Fruit fly (Drosophila melanogaster) whole organism, embryonic: ENCODE results near the gene Osi17.
A peak's percentile ranks its signal among the peaks of the same experiment; 100 is the strongest.

ENCODE experiments used
- B-H2 ChIP-seq: fragments of 200-800 bp; sonication (Bioruptor generic); optimal IDR thresholded peaks from 2 replicates; lab custom pipeline; 2018; ENCODE audit warnings: missing biosample characterization, mild to moderate bottlenecking, missing genetic modification characterization
- CG10267 ChIP-seq: fragments of 200-800 bp; sonication (Bioruptor generic); optimal IDR thresholded peaks from 2 replicates; lab custom pipeline; 2018; ENCODE audit warnings: missing biosample characterization, mild to moderate bottlenecking, missing genetic modification characterization, moderate library complexity
- CG10274 ChIP-seq: fragments of 200-800 bp; sonication (Bioruptor generic); optimal IDR thresholded peaks from 3 replicates; lab custom pipeline; 2017; ENCODE audit warnings: missing biosample characterization, mild to moderate bottlenecking, missing genetic modification characterization
- CG10543 ChIP-seq: fragments of 200-800 bp; sonication (Bioruptor generic); optimal IDR thresholded peaks from 3 replicates; lab custom pipeline; 2017; ENCODE audit warnings: missing biosample characterization, mild to moderate bottlenecking, missing genetic modification characterization, moderate library complexity
- CG11247 ChIP-seq: fragments of 200-800 bp; sonication (Bioruptor generic); IDR thresholded peaks from 2 replicates; pipeline ENCODE4 v1.3.6; 2022; ENCODE audit warnings: missing biosample characterization, missing genetic modification characterization
- CG11398 ChIP-seq: fragments of 200-800 bp; sonication (Bioruptor generic); optimal IDR thresholded peaks from 2 replicates; lab custom pipeline; 2016; ENCODE audit warnings: missing biosample characterization, missing genetic modification characterization
- CG12155 ChIP-seq: fragments of 200-800 bp; sonication (Bioruptor generic); optimal IDR thresholded peaks from 3 replicates; lab custom pipeline; 2016; ENCODE audit warnings: missing biosample characterization, missing genetic modification characterization
- CG12942 ChIP-seq: fragments of 200-800 bp; sonication (Bioruptor generic); optimal IDR thresholded peaks from 3 replicates; lab custom pipeline; 2016; ENCODE audit warnings: missing biosample characterization, missing genetic modification characterization
- CG13296 ChIP-seq: fragments of 200-800 bp; sonication (Bioruptor generic); optimal IDR thresholded peaks from 3 replicates; lab custom pipeline; 2018; ENCODE audit warnings: missing biosample characterization, mild to moderate bottlenecking, missing genetic modification characterization
- CG14710 ChIP-seq: fragments of 200-800 bp; sonication (Bioruptor generic); optimal IDR thresholded peaks from 3 replicates; lab custom pipeline; 2019; ENCODE audit warnings: missing biosample characterization, mild to moderate bottlenecking, missing genetic modification characterization, moderate library complexity
- CG1529 ChIP-seq: fragments of 200-800 bp; sonication (Bioruptor generic); optimal IDR thresholded peaks from 3 replicates; lab custom pipeline; 2018; ENCODE audit warnings: missing biosample characterization, missing genetic modification characterization
- CG17361 ChIP-seq: fragments of 200-800 bp; sonication (Bioruptor generic); IDR thresholded peaks from 3 replicates; pipeline ENCODE4 v1.3.6; 2022; ENCODE audit warnings: missing biosample characterization, missing genetic modification characterization
- CG17802 ChIP-seq: fragments of 200-800 bp; sonication (Bioruptor generic); optimal IDR thresholded peaks from 2 replicates; lab custom pipeline; 2018; ENCODE audit warnings: missing biosample characterization, mild to moderate bottlenecking, missing genetic modification characterization, moderate library complexity
- CG2202 ChIP-seq: fragments of 200-800 bp; sonication (Bioruptor generic); optimal IDR thresholded peaks from 2 replicates; lab custom pipeline; 2018; ENCODE audit warnings: missing biosample characterization, mild to moderate bottlenecking, missing genetic modification characterization
- CG3281 ChIP-seq: fragments of 200-800 bp; sonication (Bioruptor generic); optimal IDR thresholded peaks from 3 replicates; lab custom pipeline; 2017; ENCODE audit warnings: missing biosample characterization, mild to moderate bottlenecking, missing genetic modification characterization
- CG4282 ChIP-seq: fragments of 200-800 bp; sonication (Bioruptor generic); optimal IDR thresholded peaks from 2 replicates; lab custom pipeline; 2016; ENCODE audit warnings: missing biosample characterization, missing genetic modification characterization
- CG5953 ChIP-seq: fragments of 200-800 bp; sonication (Bioruptor generic); IDR thresholded peaks from 2 replicates; pipeline ENCODE4 v1.3.6; 2022; ENCODE audit warnings: missing biosample characterization, missing genetic modification characterization
- CG6272 ChIP-seq: fragments of 200-800 bp; sonication (Bioruptor generic); IDR thresholded peaks from 2 replicates; pipeline ENCODE4 v1.3.6; 2022; ENCODE audit warnings: missing biosample characterization, missing genetic modification characterization
- CG6765 ChIP-seq: fragments of 200-800 bp; sonication (Bioruptor generic); optimal IDR thresholded peaks from 3 replicates; lab custom pipeline; 2017; ENCODE audit warnings: missing biosample characterization, mild to moderate bottlenecking, missing genetic modification characterization
- CG7357 ChIP-seq: fragments of 200-800 bp; sonication (Bioruptor generic); IDR thresholded peaks from 3 replicates; pipeline ENCODE4 v1.3.6; 2022; ENCODE audit warnings: missing biosample characterization, missing genetic modification characterization
- Dip3 ChIP-seq: fragments of 200-800 bp; sonication (Bioruptor generic); optimal IDR thresholded peaks from 3 replicates; lab custom pipeline; 2016; ENCODE audit warnings: missing biosample characterization, missing genetic modification characterization
- Doc3 ChIP-seq: fragments of 200-800 bp; sonication (Bioruptor generic); IDR thresholded peaks from 3 replicates; pipeline ENCODE4 v1.3.6; 2022; ENCODE audit warnings: missing biosample characterization, missing genetic modification characterization; ENCODE audit not compliant: partially characterized antibody
- Drgx ChIP-seq: fragments of 200-800 bp; sonication (Bioruptor generic); IDR thresholded peaks from 2 replicates; pipeline ENCODE4 v1.3.6; 2022; ENCODE audit warnings: missing biosample characterization, missing genetic modification characterization
- Fer3 ChIP-seq: fragments of 200-800 bp; sonication (Bioruptor generic); optimal IDR thresholded peaks from 2 replicates; lab custom pipeline; 2018; ENCODE audit warnings: missing biosample characterization, mild to moderate bottlenecking, missing genetic modification characterization, moderate library complexity
- Nf-YA ChIP-seq: fragments of 200-800 bp; sonication (Bioruptor generic); IDR thresholded peaks from 2 replicates; pipeline ENCODE4 v1.3.6; 2022; ENCODE audit warnings: missing biosample characterization, missing genetic modification characterization
- Ravus ChIP-seq: fragments of 200-800 bp; sonication (Bioruptor generic); IDR thresholded peaks from 2 replicates; pipeline ENCODE4 v1.3.6; 2022; ENCODE audit warnings: missing biosample characterization, missing genetic modification characterization
- Ssrp ChIP-seq: fragments of 200-800 bp; sonication (Bioruptor generic); optimal IDR thresholded peaks from 2 replicates; lab custom pipeline; 2018; ENCODE audit warnings: missing biosample characterization, mild to moderate bottlenecking, missing genetic modification characterization, moderate library complexity
- YL-1 ChIP-seq: fragments of 200-800 bp; sonication (Bioruptor generic); optimal IDR thresholded peaks from 3 replicates; lab custom pipeline; 2017; ENCODE audit warnings: missing biosample characterization, mild to moderate bottlenecking, missing genetic modification characterization
- bowl ChIP-seq: fragments of 200-800 bp; sonication (Bioruptor generic); IDR thresholded peaks from 2 replicates; pipeline ENCODE4 v1.3.6; 2022; ENCODE audit warnings: missing biosample characterization, missing genetic modification characterization
- cad ChIP-seq: fragments of >200 bp; optimal IDR thresholded peaks from 2 replicates; lab custom pipeline; 2017; ENCODE audit warnings: missing biosample characterization, missing genetic modification characterization
- ci ChIP-seq: fragments of 200-800 bp; sonication (Bioruptor generic); IDR thresholded peaks from 3 replicates; pipeline ENCODE4 v1.3.6; 2022; ENCODE audit warnings: missing biosample characterization, missing genetic modification characterization
- dati ChIP-seq: fragments of 200-800 bp; sonication (Bioruptor generic); IDR thresholded peaks from 2 replicates; pipeline ENCODE4 v1.3.6; 2022; ENCODE audit warnings: missing biosample characterization, missing genetic modification characterization
- exex ChIP-seq: fragments of 200-800 bp; sonication (Bioruptor generic); optimal IDR thresholded peaks from 4 replicates; lab custom pipeline; 2018; ENCODE audit warnings: missing biosample characterization, mild to moderate bottlenecking, missing genetic modification characterization, moderate library complexity
- gfzf ChIP-seq: fragments of 200-800 bp; sonication (Bioruptor generic); optimal IDR thresholded peaks from 2 replicates; lab custom pipeline; 2016; ENCODE audit warnings: missing biosample characterization, mild to moderate bottlenecking, missing genetic modification characterization, moderate library complexity
- grau ChIP-seq: fragments of 200-800 bp; optimal IDR thresholded peaks from 3 replicates; lab custom pipeline; 2019; ENCODE audit warnings: missing biosample characterization, mild to moderate bottlenecking, missing genetic modification characterization, moderate library complexity
- ham ChIP-seq: fragments of 200-800 bp; sonication (Bioruptor generic); IDR thresholded peaks from 2 replicates; pipeline ENCODE4 v1.3.6; 2022; ENCODE audit warnings: missing biosample characterization, missing genetic modification characterization
- jumu ChIP-seq: fragments of 200-800 bp; sonication (Bioruptor generic); optimal IDR thresholded peaks from 3 replicates; lab custom pipeline; 2016; ENCODE audit warnings: missing biosample characterization, missing genetic modification characterization
- lab ChIP-seq: fragments of 200-800 bp; sonication (Bioruptor generic); optimal IDR thresholded peaks from 3 replicates; lab custom pipeline; 2017; ENCODE audit warnings: missing biosample characterization, missing genetic modification characterization, mild to moderate bottlenecking, moderate library complexity, missing genetic modification reagents
- lmd ChIP-seq: fragments of 200-800 bp; sonication (Bioruptor generic); IDR thresholded peaks from 2 replicates; pipeline ENCODE4 v1.3.6; 2022; ENCODE audit warnings: missing biosample characterization, missing genetic modification characterization
- maf-S ChIP-seq: fragments of 200-800 bp; sonication (Bioruptor generic); optimal IDR thresholded peaks from 2 replicates; lab custom pipeline; 2016; ENCODE audit warnings: missing biosample characterization, missing genetic modification characterization
- nau ChIP-seq: fragments of 200-800 bp; sonication (Bioruptor generic); optimal IDR thresholded peaks from 3 replicates; lab custom pipeline; 2017; ENCODE audit warnings: missing biosample characterization, mild to moderate bottlenecking, missing genetic modification characterization, missing genetic modification reagents
- onecut ChIP-seq: fragments of 200-800 bp; sonication (Bioruptor generic); IDR thresholded peaks from 2 replicates; pipeline ENCODE4 v1.3.6; 2022; ENCODE audit warnings: missing biosample characterization, missing genetic modification characterization
- org-1 ChIP-seq: fragments of 200-800 bp; sonication (Bioruptor generic); optimal IDR thresholded peaks from 2 replicates; lab custom pipeline; 2017; ENCODE audit warnings: missing biosample characterization, missing genetic modification characterization
- peb ChIP-seq: fragments of 200-800 bp; sonication (Bioruptor generic); IDR thresholded peaks from 2 replicates; pipeline ENCODE4 v1.3.6; 2022; ENCODE audit warnings: missing biosample characterization, missing genetic modification characterization
- sens-2 ChIP-seq: fragments of 200-800 bp; sonication (Bioruptor generic); IDR thresholded peaks from 2 replicates; pipeline ENCODE4 v1.3.6; 2022; ENCODE audit warnings: missing biosample characterization, missing genetic modification characterization
- shn ChIP-seq: fragments of 200-800 bp; sonication (Bioruptor generic); optimal IDR thresholded peaks from 3 replicates; lab custom pipeline; 2016; ENCODE audit warnings: missing biosample characterization, missing genetic modification characterization
- sisA ChIP-seq: fragments of 200-800 bp; sonication (Bioruptor generic); IDR thresholded peaks from 2 replicates; pipeline ENCODE4 v1.3.6; 2022; ENCODE audit warnings: missing biosample characterization, missing genetic modification characterization
- sqz ChIP-seq: fragments of 200-800 bp; sonication (Bioruptor generic); optimal IDR thresholded peaks from 3 replicates; lab custom pipeline; 2018; ENCODE audit warnings: missing biosample characterization, mild to moderate bottlenecking, missing genetic modification characterization
- ssp ChIP-seq: fragments of 200-800 bp; sonication (Bioruptor generic); IDR thresholded peaks from 2 replicates; pipeline ENCODE4 v1.3.6; 2022; ENCODE audit warnings: missing biosample characterization, missing genetic modification characterization
- zen2 ChIP-seq: fragments of 200-800 bp; sonication (Bioruptor generic); IDR thresholded peaks from 3 replicates; pipeline ENCODE4 v1.3.6; 2022; ENCODE audit warnings: missing biosample characterization, missing genetic modification characterization; ENCODE audit not compliant: partially characterized antibody
- zf30C ChIP-seq: fragments of 200-800 bp; sonication (Bioruptor generic); optimal IDR thresholded peaks from 3 replicates; lab custom pipeline; 2018; ENCODE audit warnings: missing biosample characterization, mild to moderate bottlenecking, missing genetic modification characterization
- zfh1 ChIP-seq: fragments of 200-800 bp; sonication (Bioruptor generic); IDR thresholded peaks from 3 replicates; pipeline ENCODE4 v1.3.6; 2022; ENCODE audit warnings: missing biosample characterization, missing genetic modification characterization
- zfh2 ChIP-seq: fragments of 200-800 bp; sonication (Bioruptor generic); optimal IDR thresholded peaks from 2 replicates; lab custom pipeline; 2016; ENCODE audit warnings: missing biosample characterization, missing genetic modification characterization

The Osi17 gene

DNA sequence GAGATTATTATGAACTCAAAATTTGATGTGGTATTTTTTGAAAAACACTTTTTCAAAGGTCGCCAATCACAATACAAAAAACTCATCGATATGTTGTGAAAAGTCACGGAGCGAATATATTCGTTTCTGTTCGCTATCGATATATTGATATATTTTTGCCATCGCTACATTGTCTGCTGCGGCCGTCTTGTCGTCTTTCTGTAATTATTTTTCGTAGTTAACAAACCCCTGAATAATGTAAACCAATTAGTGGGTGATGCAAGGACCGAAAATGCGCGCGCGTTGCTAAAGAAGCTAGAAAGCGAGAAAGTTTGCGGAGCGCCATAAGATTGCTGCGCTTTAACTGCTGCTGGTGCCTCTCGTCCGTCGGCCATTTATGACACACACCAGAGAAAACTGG lies 39.2 kb downstream of the Osi17 start, which contains the start of gene Pak (continued):
- TF ChIP-seq CG1529 (peak; percentile 16), zf30C (no peak), YL-1 (GFP tag; lab: Kevin White, UChicago) (peak; percentile 15), onecut (GFP tag; lab: Robert Waterston, UW) (no peak), CG14710 (tag; lab: Kevin White, UChicago) (peak; percentile 43), Drgx (GFP tag; lab: Robert Waterston, UW) (no peak), CG17802 (tag; lab: Kevin White, UChicago) (no peak), jumu (GFP tag; lab: Kevin White, UChicago) (peak; percentile 1), Doc3 (GFP tag; lab: Robert Waterston, UW) (peak; percentile 91), cad (GFP tag; lab: Kevin White, UChicago) (no peak), CG2202 (tag; lab: Kevin White, UChicago) (no peak), nau (GFP tag; lab: Kevin White, UChicago) (no peak), CG10274 (GFP tag; lab: Kevin White, UChicago) (no peak), sens-2 (no peak), grau (tag; lab: Kevin White, UChicago) (no peak), B-H2 (GFP tag; lab: Kevin White, UChicago) (no peak), CG13296 (GFP tag; lab: Kevin White, UChicago) (no peak), CG10543 (no peak), gfzf (GFP tag; lab: Kevin White, UChicago) (peak; percentile 56), dati (GFP tag; lab: Robert Waterston, UW) (no peak), Dip3 (GFP tag; lab: Kevin White, UChicago) (no peak), exex (tag; lab: Kevin White, UChicago) (no peak), zfh2 (GFP tag; lab: Kevin White, UChicago) (peak; percentile 7), CG17361 (no peak), CG12155 (GFP tag; lab: Kevin White, UChicago) (no peak), CG11247 (GFP tag; lab: Robert Waterston, UW) (no peak), CG3281 (GFP tag; lab: Kevin White, UChicago) (no peak), bowl (no peak), Nf-YA (GFP tag; lab: Robert Waterston, UW) (no peak), ham (GFP tag; lab: Robert Waterston, UW) (no peak), org-1 (GFP tag; lab: Kevin White, UChicago) (no peak), CG4282 (GFP tag; lab: Kevin White, UChicago) (no peak), lab (GFP tag; lab: Kevin White, UChicago) (no peak), sqz (GFP tag; lab: Kevin White, UChicago) (no peak), ci (0 out of 3 replicates have a peak, but pooled peaks have one; percentile 20), ssp (GFP tag; lab: Robert Waterston, UW) (no peak), CG7357 (GFP tag; lab: Robert Waterston, UW) (no peak), shn (GFP tag; lab: Kevin White, UChicago) (no peak), CG11398 (GFP tag; lab: Kevin White, UChicago) (no peak), Ravus (GFP tag; lab: Robert Waterston, UW) (no peak), peb (no peak), CG12942 (GFP tag; lab: Kevin White, UChicago) (no peak), lmd (GFP tag; lab: Robert Waterston, UW) (no peak), zfh1 (GFP tag; lab: Robert Waterston, UW) (no peak), CG10267 (peak; percentile 27), Fer3 (no peak), CG6272 (GFP tag; lab: Robert Waterston, UW) (no peak), sisA (no peak), zen2 (GFP tag; lab: Robert Waterston, UW) (peak; percentile 90), maf-S (GFP tag; lab: Kevin White, UChicago) (no peak), Ssrp (tag; lab: Kevin White, UChicago) (no peak), CG5953 (GFP tag; lab: Robert Waterston, UW) (no peak), CG6765 (GFP tag; lab: Kevin White, UChicago) (no peak)
